Fruit fly (Drosophila melanogaster): ENCODE measurements around the gene Pkc98E.

Pkc98E gene

dm6 chr3R:29038960-29039581 is at the start of gene Pkc98E, which contains the start of gene Slu7:
TSS of gene Pkc98E (plus strand) at chr3R:29039156.
TSS of gene Slu7 (minus strand) at chr3R:29039071.
- TF ChIP-seq CG8478 (optimal IDR thresholded peaks at IDR 0.05) (no peak), CTCF (optimal IDR thresholded peaks at IDR 0.05) (no peak)

dm6 chr3R:28989388-28989787 is 49.6 kb upstream of the Pkc98E start:
- TF ChIP-seq CTCF (optimal IDR thresholded peaks at IDR 0.05) (no peak), CG8478 (optimal IDR thresholded peaks at IDR 0.05) (no peak)

- TF ChIP-seq CTCF (optimal IDR thresholded peaks at IDR 0.05) (no peak), CG8478 (optimal IDR thresholded peaks at IDR 0.05) (no peak)
Observed at dm6 chr3R:28990695-28991094, 48.3 kb upstream of the Pkc98E start.

- no peak for TF ChIP-seq CTCF (optimal IDR thresholded peaks at IDR 0.05)
- TF ChIP-seq CG8478 (optimal IDR thresholded peaks at IDR 0.05) = no peak
Observed at dm6 chr3R:28998999-28999398, 40.0 kb upstream of the Pkc98E start.

dm6 chr3R:29000001-29000400 is 39.0 kb upstream of the Pkc98E start:
- TF ChIP-seq CTCF (optimal IDR thresholded peaks at IDR 0.05) = no peak
- TF ChIP-seq CG8478 (optimal IDR thresholded peaks at IDR 0.05) = no peak

- TF ChIP-seq CTCF (optimal IDR thresholded peaks at IDR 0.05) = no peak
Observed at dm6 chr3R:29004884-29005621, 33.9 kb upstream of the Pkc98E start.

- TF ChIP-seq CTCF (optimal IDR thresholded peaks at IDR 0.05) = no peak
- TF ChIP-seq CG8478 (optimal IDR thresholded peaks at IDR 0.05) = no peak
Observed at dm6 chr3R:29005622-29006018, 33.3 kb upstream of the Pkc98E start.

dm6 chr3R:29011144-29011543 is 27.8 kb upstream of the Pkc98E start:
- TF ChIP-seq CG8478 (optimal IDR thresholded peaks at IDR 0.05) (no peak), CTCF (optimal IDR thresholded peaks at IDR 0.05) (no peak)

dm6 chr3R:29020366-29020765 is 18.6 kb upstream of the Pkc98E start, which contains the start of gene wat:
TSS of gene wat (minus strand) at chr3R:29020406.
- TF ChIP-seq CG8478 (optimal IDR thresholded peaks at IDR 0.05) = no peak
- no peak for TF ChIP-seq CTCF (optimal IDR thresholded peaks at IDR 0.05)

- no peak for TF ChIP-seq CTCF (optimal IDR thresholded peaks at IDR 0.05)
- no peak for TF ChIP-seq CG8478 (optimal IDR thresholded peaks at IDR 0.05)
Observed at dm6 chr3R:29024671-29025070, 14.3 kb upstream of the Pkc98E start, which contains the start of gene CG14518. TSS of gene CG14518 (plus strand) at chr3R:29024971.

dm6 chr3R:29027122-29027521 is 11.8 kb upstream of the Pkc98E start, which contains the start of the genes eIF4E6 and CG1951:
TSS of gene eIF4E6 (minus strand) at chr3R:29027174.
TSS of gene CG1951 (plus strand) at chr3R:29027236.
- no peak for TF ChIP-seq CG8478 (optimal IDR thresholded peaks at IDR 0.05)
- peak in 1 of 2 experiments; percentile 39 for TF ChIP-seq CTCF (optimal IDR thresholded peaks at IDR 0.05)

dm6 chr3R:29032542-29032941 is 6.4 kb upstream of the Pkc98E start, which contains the start of gene Ssl2:
TSS of gene Ssl2 (minus strand) at chr3R:29032642.
- TF ChIP-seq CTCF (optimal IDR thresholded peaks at IDR 0.05) (no peak), CG8478 (optimal IDR thresholded peaks at IDR 0.05) (no peak)

- TF ChIP-seq CG8478 (optimal IDR thresholded peaks at IDR 0.05) (no peak), CTCF (optimal IDR thresholded peaks at IDR 0.05) (no peak)
Observed at dm6 chr3R:29033909-29034629, 4.9 kb upstream of the Pkc98E start, which contains the start of the genes beta4GalNAcTB and Cpsf100. TSS of gene beta4GalNAcTB (minus strand) at chr3R:29034008. TSS of gene Cpsf100 (plus strand) at chr3R:29034573.

dm6 chr3R:29039704-29040430 is 911 bp downstream of the Pkc98E start:
- no peak for TF ChIP-seq CTCF (optimal IDR thresholded peaks at IDR 0.05)
- no peak for TF ChIP-seq CG8478 (optimal IDR thresholded peaks at IDR 0.05)
